Fruit fly (Drosophila melanogaster) whole organism, wandering third instar larva: ENCODE data around the gene fan.

ENCODE experiments used
- Hr83 ChIP-seq: fragments of 200-300 bp; sonication (Bioruptor generic); optimal IDR thresholded peaks from 2 replicates; lab custom pipeline; 2016; ENCODE audit warnings: missing biosample characterization, mild to moderate bottlenecking, missing genetic modification characterization, moderate library complexity; ENCODE audit not compliant: poor library complexity, severe bottlenecking
- Jra ChIP-seq: sonication (Bioruptor generic); optimal IDR thresholded peaks from 2 replicates; lab custom pipeline; 2016; ENCODE audit warnings: missing biosample characterization, missing genetic modification characterization
- Myc ChIP-seq: fragments of >200 bp; optimal IDR thresholded peaks from 2 replicates; lab custom pipeline; 2017
- brk ChIP-seq: fragments of 200-800 bp; sonication (Bioruptor generic); optimal IDR thresholded peaks from 2 replicates; lab custom pipeline; 2016; ENCODE audit warnings: missing biosample characterization, mild to moderate bottlenecking, missing genetic modification characterization
- dmrt93B ChIP-seq: fragments of 200-800 bp; sonication (Bioruptor generic); optimal IDR thresholded peaks from 2 replicates; lab custom pipeline; 2018; ENCODE audit warnings: missing biosample characterization, mild to moderate bottlenecking, missing genetic modification characterization
- psq ChIP-seq: fragments of 200-800 bp; sonication (Bioruptor generic); optimal IDR thresholded peaks from 3 replicates; lab custom pipeline; 2017; ENCODE audit warnings: missing biosample characterization, mild to moderate bottlenecking, missing genetic modification characterization, moderate library complexity
- sage ChIP-seq: fragments of 200-800 bp; sonication (Bioruptor generic); optimal IDR thresholded peaks from 2 replicates; lab custom pipeline; 2016; ENCODE audit warnings: missing biosample characterization, mild to moderate bottlenecking, missing genetic modification characterization

- TF ChIP-seq dmrt93B (GFP tag; lab: Kevin White, UChicago), result no peak
- TF ChIP-seq sage (GFP tag; lab: Kevin White, UChicago), result no peak
- TF ChIP-seq Myc (lab: Kevin White, UChicago), result no peak
- TF ChIP-seq Hr83 (GFP tag; lab: Kevin White, UChicago), result no peak
- TF ChIP-seq brk, result no peak
- TF ChIP-seq psq (GFP tag; lab: Kevin White, UChicago), result no peak
- no peak for TF ChIP-seq Jra (GFP tag; lab: Kevin White, UChicago)
These were observed 29.3 kb upstream of the fan start for dm6 chr3L:8079598-8079997.
